Worm (Caenorhabditis elegans): Measurements from ENCODE around the gene lgc-17.

DNA sequence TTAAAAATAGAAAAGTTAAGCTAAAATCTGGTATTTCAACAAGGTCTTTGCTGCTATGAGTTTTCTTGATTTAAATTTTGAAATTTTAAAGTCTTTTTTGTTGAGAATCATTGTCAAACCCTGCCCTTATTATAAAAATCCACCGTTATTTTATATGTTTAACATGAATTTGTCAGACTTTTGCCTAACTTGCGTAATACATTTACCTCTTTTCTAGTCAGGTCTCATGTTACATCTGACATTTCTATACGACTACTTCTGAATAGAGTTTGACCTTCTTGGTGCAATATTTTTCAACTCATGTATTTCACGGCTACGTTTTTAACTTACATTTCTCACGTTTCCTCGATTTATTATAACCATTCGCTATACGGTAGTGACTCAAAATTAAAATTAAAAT is 7.4 kb upstream of the lgc-17 start, which contains the start of gene lgc-15:
- TF ChIP-seq flt-1 (GFP tag; IDR thresholded peaks at IDR 0.05) (no peak), ztf-23 (GFP tag; IDR thresholded peaks at IDR 0.05) (no peak), cog-1 (tag; optimal IDR thresholded peaks at IDR 0.05) (no peak), ztf-29 (GFP tag; IDR thresholded peaks at IDR 0.05) (no peak)

Measured in whole organism, midembryonic.